Worm (Caenorhabditis elegans) whole organism, L2 larva: ENCODE data around the gene Y47D3A.20.

Source experiments
- ZK546.5 ChIP-seq: sonication (generic microtip); optimal IDR thresholded peaks from 2 replicates; lab custom pipeline; 2017; ENCODE audit warnings: missing biosample characterization, missing genetic modification characterization
- alr-1 ChIP-seq: fragments of 150-350 bp; optimal IDR thresholded peaks from 2 replicates; lab custom pipeline; 2014; ENCODE audit warnings: missing biosample characterization, missing genetic modification characterization
- lsy-2 ChIP-seq, 2 experiments: fragments of 150-350 bp in 1 of 2; sonication (generic microtip) in 1 of 2; optimal IDR thresholded peaks; 2 replicates each; lab custom pipeline; 2014 to 2017; ENCODE audit warnings: missing biosample characterization in 2 of 2, missing genetic modification characterization in 2 of 2
- nhr-11 ChIP-seq: fragments of 150-350 bp; optimal IDR thresholded peaks from 2 replicates; lab custom pipeline; 2014; ENCODE audit warnings: missing biosample characterization, missing genetic modification characterization
- zag-1 ChIP-seq: fragments of 150-350 bp; optimal IDR thresholded peaks from 2 replicates; lab custom pipeline; 2014; ENCODE audit warnings: missing biosample characterization, missing genetic modification characterization

- TF ChIP-seq zag-1 (no peak), nhr-11 (tag; lab: Kevin White, UChicago) (no peak), lsy-2 (tag; optimal IDR thresholded peaks at IDR 0.05; lab: Kevin White, UChicago) (no peak), ZK546.5 (no peak), alr-1 (tag; lab: Kevin White, UChicago) (no peak)
Observed at ce11 chrIII:11227025-11227424, 47.8 kb upstream of the Y47D3A.20 start, which contains the start of gene tbx-37.
